Worm (Caenorhabditis elegans) whole organism, dauer: ENCODE data around the gene upp-1.

ENCODE experiments used
- unc-62 ChIP-seq: sonication (generic microtip); optimal IDR thresholded peaks from 2 replicates; lab custom pipeline; 2017; ENCODE audit warnings: missing biosample characterization, missing genetic modification reagents, missing genetic modification characterization

upp-1 gene

DNA sequence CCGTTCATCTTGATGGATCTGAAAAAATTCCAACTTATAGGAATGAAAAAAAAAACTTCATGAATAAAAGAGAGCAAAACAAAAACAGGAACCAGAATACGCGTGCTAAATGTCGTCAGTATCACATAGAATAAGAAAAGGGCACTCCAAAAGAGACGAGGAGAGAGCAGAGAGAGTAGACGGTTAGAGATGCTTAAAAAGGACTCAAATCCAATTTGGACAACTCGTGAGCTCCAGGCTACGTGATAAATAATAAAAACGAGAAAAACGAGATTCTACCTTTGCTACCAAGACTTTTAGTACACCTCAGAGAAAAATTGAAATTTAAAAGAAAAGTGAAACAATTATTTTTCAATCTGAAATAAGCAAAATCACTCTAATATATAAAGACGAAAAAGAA is at the start of gene upp-1:
TSS of gene upp-1 (minus strand) at position 18 of the 400 bp plus-strand sequence.
- no peak for TF ChIP-seq unc-62 (GFP tag; lab: Kevin White, UChicago)

DNA sequence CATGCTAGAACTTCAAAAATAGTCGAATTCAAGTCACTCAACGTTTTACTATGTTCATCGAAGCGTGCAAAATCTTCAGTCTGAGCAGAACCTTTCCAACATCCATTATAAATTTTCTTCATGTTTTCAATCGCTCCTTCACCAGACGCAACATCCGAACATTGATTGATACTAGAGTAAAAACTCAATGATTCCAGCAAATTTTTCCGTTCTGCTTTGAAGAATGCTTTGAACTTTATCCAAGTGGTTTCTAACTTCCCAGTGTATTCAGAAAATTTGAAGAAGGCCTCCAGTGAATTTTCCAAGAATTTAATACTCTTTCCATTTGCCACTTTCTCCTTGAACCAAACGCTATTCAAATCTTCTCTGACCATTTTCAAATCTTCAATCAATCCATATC is 49.4 kb upstream of the upp-1 start:
- TF ChIP-seq unc-62 (GFP tag; lab: Kevin White, UChicago), result no peak

DNA sequence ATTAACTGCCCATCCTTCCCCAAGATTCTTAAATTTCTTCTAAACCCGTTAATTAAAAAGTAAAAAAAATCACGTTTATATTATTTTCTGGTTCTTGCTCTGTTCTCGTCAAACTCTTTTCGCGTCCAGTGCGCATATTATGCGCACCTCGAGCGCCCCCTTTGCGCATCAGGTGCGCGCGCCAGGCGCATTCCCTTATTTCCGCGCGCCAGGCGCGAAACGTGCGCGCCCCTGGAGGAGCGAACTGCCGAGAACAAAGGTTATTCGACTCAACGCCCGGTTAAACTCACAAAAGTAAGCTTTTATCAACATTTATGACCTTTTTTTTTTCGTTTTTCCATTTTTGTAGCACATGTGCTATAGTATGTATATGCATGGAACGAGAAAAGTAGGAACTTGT is 29.5 kb upstream of the upp-1 start:
- TF ChIP-seq unc-62 (GFP tag; lab: Kevin White, UChicago), result no peak

DNA sequence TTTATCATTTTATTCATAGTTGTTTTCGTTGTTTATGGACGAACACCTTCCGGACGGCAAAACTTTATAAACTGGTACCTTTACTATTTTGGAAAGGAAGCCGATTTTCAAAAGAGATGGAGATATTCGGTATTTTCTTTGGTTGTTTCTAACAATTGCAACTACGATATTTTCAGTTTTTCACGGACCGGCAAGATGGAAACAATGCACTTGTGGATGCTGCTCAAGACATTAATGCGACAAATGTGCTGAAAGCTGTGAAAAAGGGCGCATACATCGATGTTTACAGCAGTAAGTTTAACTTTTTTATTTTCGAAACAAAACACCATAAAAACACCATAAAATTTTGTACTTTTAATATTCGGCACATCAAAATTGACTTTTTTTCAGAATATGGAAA is 23.0 kb upstream of the upp-1 start:
- no peak for TF ChIP-seq unc-62 (GFP tag; lab: Kevin White, UChicago)

DNA sequence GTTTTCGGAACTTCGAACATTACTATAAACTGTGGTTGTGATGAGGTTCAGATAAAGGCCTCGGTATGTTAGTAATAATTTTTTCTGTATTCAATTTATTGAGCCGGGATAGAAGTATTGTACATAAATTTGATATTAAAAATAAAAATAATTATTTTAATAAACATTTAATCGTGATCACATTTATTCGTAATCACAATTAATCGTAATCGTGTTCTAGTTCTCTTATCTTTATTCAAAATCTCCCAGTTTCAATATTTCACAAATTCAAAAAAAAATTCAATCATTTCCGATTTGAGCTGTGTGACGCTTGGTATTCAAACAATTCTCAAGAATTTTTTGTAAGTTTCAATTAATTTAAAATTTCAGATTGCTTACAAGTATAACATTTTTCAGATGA is 19.1 kb upstream of the upp-1 start, which contains the start of gene lido-18:
TSS of gene lido-18 (plus strand) at position 301 of the 400 bp plus-strand sequence.
- no peak for TF ChIP-seq unc-62 (GFP tag; lab: Kevin White, UChicago)

DNA sequence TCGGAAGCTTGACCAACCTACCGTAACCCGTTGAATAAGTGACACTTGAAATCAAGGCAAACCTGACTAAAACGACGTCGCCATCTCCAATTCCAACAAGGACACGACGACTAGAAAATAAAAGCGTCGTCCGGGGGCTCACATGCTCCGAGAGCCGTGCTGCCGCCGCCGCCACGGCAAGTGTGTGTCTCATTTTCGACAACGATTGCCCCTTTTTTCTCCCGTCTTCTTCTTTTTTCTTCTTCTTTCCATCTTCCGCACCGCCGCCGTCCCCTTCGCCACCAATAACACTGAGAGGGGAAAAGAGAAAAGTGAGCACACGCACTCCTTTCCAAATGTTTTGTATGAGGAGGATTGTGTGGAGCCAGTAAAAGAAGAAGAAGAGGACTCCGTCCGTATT is 18.3 kb upstream of the upp-1 start:
- TF ChIP-seq unc-62 (GFP tag; lab: Kevin White, UChicago), result no peak

DNA sequence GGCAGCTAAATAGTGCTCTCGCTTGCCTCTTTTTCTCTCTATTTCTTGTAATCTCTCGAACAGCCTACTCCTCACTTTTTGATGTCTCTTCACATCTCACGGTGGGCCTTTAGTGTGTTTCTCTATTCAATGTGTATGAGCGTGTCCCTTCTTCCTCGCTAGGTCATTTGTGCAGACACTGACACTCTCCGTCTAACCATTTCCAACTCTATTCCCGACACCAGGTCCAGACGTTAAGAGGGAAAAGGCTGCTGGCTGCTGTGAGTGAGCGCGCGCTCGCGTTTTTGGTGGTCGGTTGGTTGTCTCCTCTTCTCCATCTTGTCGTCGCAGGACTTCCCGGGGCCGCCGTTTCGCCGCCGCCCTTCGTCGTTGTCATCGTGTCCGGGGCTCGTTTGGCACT is 16.5 kb upstream of the upp-1 start:
- TF ChIP-seq unc-62 (GFP tag; lab: Kevin White, UChicago), result no peak

DNA sequence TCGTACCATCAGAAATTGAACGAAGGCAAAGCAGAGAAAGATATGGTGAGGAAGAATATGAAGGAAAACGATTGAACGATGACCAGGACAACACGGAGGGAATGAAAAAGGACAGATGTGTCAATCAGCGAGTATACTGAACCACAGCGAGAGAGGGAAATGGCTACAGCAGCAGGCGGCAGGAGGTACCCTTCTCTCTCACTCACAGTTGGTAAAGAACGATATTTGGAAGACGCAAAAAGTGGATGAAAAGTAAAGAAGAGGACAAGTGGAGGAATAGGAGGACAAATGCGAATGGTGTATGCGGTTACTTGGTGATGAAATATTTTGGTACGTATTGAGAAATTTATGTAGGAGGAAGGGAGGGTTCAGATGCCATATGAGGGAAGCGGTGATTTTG is 13.6 kb upstream of the upp-1 start, which contains the start of gene ZK783.7:
TSS of gene ZK783.7 (plus strand) at position 246 of the 400 bp plus-strand sequence.
- TF ChIP-seq unc-62 (GFP tag; lab: Kevin White, UChicago), result no peak

DNA sequence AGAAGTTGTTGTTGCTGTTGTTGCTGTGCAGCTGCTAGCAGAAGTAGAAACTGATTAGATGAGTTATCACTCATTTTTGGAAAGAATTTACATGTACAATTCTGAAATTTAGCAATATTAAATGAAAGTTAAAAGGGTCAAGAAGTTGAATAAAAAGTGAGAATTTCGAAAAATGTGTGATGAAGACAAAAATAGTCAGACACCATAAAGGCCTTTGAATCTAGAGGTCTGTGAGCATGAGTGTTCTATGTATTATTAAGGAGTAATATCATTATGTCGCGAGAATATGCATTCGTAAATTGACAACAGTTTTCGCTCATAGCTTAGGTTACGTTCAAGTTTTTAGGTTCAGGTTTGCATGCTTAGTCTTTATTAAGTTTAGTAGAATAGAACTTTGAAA is 13.0 kb upstream of the upp-1 start, which contains the start of gene baz-2:
TSS of gene baz-2 (minus strand) at position 101 of the 400 bp plus-strand sequence.
- TF ChIP-seq unc-62 (GFP tag; lab: Kevin White, UChicago), result no peak

DNA sequence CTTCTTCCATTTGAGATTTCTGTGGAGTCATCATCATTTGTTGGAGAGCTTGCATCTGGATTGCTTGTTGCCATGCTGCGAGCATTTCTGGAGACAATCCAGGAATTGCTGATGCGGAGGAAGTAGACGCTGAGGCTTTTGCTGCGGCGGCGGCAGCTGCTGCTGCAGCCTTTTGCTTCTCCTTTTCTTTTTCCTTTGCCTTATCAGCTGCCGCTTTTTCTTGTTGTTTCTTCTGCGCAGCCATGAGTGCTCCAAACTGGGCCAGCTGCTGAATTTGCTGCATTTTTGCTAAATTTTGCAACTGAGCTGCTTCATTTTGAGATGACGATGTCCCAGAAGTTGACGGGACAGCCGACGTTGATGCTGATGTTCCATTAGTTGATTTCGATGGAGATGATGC is 12.6 kb upstream of the upp-1 start:
- TF ChIP-seq unc-62 (GFP tag; lab: Kevin White, UChicago), result no peak

DNA sequence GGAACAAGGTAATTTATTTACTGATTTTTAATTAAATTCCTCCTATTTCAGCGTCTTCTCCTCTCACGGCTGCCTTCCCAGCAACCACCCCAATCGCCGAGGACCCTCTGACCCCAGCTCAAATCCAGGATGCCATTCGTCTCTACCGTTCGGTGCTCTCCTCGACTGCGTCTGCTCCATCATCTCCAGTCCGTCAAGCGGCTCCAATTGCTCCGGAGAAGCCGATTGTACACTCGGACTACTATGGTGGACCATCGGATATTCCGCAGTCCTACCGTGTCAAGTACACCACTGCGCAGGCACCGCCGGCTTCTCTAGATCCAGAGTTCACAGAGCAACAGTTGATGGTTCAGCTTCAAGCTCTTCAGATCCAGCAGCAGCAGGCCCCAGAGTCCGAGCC is 5.9 kb upstream of the upp-1 start:
- no peak for TF ChIP-seq unc-62 (GFP tag; lab: Kevin White, UChicago)

DNA sequence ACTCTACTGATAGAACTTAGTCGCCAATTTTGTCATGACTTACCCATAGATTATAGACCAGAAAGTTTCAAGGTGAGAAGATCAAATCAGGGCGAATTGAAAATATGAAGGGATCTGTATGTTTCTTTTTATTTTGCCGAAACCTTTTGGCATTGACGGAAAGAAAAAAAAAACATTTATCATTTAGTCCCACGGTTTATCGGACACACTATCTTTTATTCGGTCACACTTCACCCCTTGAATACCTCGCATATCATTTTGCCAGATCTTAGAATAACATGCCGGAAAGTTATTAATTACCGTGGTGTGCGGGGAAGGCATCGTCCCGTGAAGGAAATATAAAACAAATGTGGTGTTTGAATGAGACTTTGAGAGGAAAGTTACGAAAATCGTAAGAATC is 2.2 kb upstream of the upp-1 start:
- TF ChIP-seq unc-62 (GFP tag; lab: Kevin White, UChicago), result no peak

DNA sequence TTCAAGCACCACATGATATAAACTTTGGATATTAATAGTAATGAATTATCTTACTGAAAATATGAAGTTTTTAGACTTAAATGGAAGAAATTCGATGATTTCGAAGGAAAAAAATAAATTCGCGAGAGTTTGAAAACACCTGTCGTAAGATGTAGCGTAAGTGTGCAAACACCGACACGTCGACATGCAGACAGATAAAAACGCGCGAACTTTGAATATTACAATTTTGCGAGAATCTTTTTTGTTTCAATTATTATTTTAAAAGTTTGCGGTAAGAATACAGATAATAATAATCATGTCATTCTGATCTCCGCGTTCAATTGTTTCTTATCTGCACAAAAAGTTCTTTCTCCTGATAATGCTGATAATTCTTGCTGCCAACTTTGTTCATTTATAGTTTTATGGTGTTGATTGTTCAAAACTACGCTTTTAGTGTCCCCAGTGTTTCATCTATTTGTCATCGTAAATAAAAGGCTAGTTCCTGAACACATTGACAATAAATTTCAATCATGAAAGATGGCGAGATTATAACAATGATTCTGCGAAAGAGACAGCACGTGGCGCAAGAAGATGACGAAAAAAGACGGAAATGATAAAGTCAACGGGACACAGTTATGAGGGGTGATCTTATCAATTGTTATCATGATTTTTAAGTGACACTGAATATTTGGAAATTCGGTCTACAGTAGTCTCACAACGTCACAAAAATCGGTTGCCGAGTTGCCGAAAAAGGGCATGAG is 1.2 kb upstream of the upp-1 start:
- no peak for TF ChIP-seq unc-62 (GFP tag; lab: Kevin White, UChicago)

DNA sequence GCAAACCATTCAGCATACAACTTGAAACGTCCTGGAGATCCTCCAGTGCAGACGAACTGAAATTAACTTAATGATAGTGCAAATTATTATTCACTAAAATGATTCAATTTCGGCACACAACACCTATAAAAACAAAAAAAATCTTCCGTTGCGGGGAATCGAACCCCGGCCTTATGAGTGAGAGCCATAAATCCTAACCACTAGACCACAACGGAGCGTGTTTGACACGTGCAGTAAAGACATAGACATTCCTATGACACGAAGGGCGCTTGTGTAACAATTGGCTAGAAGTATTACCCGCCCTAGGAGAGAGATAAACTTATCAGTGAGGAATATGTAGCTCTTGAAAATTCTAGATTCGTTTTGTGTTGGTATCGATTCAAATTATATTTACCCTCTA is 886 bp downstream of the upp-1 start:
- no peak for TF ChIP-seq unc-62 (GFP tag; lab: Kevin White, UChicago)

DNA sequence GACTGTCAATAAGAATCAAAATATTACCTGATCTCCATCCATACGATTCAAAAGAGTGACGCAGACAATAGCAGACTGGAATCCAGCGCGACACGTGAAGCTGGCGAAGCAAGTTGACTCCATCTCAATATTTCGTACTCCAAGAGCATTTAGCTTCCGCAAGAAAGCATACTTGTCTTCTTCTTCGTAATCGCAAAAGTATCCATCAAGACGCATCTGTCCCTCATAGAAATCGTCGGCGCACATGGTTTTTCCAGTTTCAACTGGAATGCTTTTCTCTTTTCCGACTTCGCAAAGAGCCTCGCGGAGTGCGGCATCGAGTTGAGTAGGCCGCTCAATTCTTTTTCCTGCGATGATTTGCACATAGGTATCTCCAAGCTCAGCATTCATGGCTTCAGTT is 1.6 kb downstream of the upp-1 start:
- no peak for TF ChIP-seq unc-62 (GFP tag; lab: Kevin White, UChicago)

DNA sequence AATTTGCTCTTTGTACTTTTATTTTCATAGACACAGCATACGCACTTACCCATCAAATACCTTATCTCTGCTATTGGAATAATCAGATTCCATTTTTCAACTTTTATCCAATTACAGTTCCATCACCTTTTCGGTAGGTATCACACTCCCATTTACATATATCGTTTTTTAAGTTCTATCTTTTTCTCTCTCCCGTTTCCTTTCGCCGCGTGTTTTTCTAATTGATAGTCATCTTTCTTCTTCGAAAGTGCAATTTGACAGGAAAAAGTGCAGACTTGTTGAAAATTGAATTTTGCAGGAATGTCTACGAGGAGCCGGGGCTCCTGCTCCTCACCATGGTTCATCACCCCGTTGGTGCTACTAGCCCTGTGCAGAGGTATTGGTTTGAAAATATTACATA is 17.8 kb downstream of the upp-1 start, which contains the start of gene fbn-1:
TSS of gene fbn-1 (plus strand) at position 301 of the 400 bp plus-strand sequence.
- no peak for TF ChIP-seq unc-62 (GFP tag; lab: Kevin White, UChicago)

DNA sequence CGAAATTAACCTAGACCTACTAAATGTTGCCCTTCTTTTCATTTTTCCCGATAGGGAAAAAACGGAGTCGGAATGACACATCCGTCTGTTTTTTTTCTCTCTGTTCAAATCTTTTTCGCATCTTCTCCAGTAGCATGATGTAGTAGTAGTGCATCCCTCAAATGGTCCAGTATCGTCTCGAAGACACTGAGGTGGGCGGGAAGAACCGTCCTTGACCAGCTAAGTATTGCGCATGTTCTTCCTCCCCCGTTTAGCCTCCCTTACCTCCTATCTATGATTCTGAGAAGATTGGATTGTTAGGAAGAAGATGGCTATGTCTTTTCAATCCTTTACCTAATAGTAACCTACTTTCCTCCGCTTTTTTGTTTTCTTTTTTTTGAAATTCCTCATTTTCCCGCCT is 20.0 kb downstream of the upp-1 start:
- no peak for TF ChIP-seq unc-62 (GFP tag; lab: Kevin White, UChicago)
